Fruit fly (Drosophila melanogaster) whole organism, embryonic: ENCODE results near the gene CG34135.
A peak's percentile ranks its signal among the peaks of the same experiment; 100 is the strongest.

Experiments
- ATbp ChIP-seq: fragments of 200-800 bp; sonication (Bioruptor generic); optimal IDR thresholded peaks from 2 replicates; lab custom pipeline; 2017; ENCODE audit warnings: missing biosample characterization, mild to moderate bottlenecking, missing genetic modification characterization, missing genetic modification reagents
- BEAF-32 ChIP-seq: fragments of 200-800 bp; sonication (Bioruptor generic); optimal IDR thresholded peaks from 3 replicates; lab custom pipeline; 2017; ENCODE audit warnings: missing biosample characterization, missing genetic modification characterization, mild to moderate bottlenecking, moderate library complexity, missing genetic modification reagents
- CG11093 ChIP-seq: fragments of 200-800 bp; sonication (Bioruptor generic); IDR thresholded peaks from 3 replicates; pipeline ENCODE4 v1.3.6; 2022; ENCODE audit warnings: missing biosample characterization, missing genetic modification characterization
- CG1233 ChIP-seq: fragments of 200-800 bp; sonication (Bioruptor generic); optimal IDR thresholded peaks from 4 replicates; lab custom pipeline; 2018; ENCODE audit warnings: missing biosample characterization, mild to moderate bottlenecking, missing genetic modification characterization
- CG13296 ChIP-seq: fragments of 200-800 bp; sonication (Bioruptor generic); optimal IDR thresholded peaks from 3 replicates; lab custom pipeline; 2018; ENCODE audit warnings: missing biosample characterization, mild to moderate bottlenecking, missing genetic modification characterization
- CG14965 ChIP-seq: fragments of 200-800 bp; sonication (Bioruptor generic); optimal IDR thresholded peaks from 2 replicates; lab custom pipeline; 2016; ENCODE audit warnings: missing biosample characterization, missing genetic modification characterization, borderline replicate concordance
- CG17361 ChIP-seq: fragments of 200-800 bp; sonication (Bioruptor generic); IDR thresholded peaks from 3 replicates; pipeline ENCODE4 v1.3.6; 2022; ENCODE audit warnings: missing biosample characterization, missing genetic modification characterization
- CG17829 ChIP-seq: fragments of 200-800 bp; optimal IDR thresholded peaks from 2 replicates; lab custom pipeline; 2019; ENCODE audit warnings: missing biosample characterization, mild to moderate bottlenecking, missing genetic modification characterization, moderate library complexity
- CG3065 ChIP-seq: fragments of 200-800 bp; sonication (Bioruptor generic); optimal IDR thresholded peaks from 2 replicates; lab custom pipeline; 2016; ENCODE audit warnings: missing biosample characterization, missing genetic modification characterization
- CG4360 ChIP-seq: fragments of 200-800 bp; sonication (Bioruptor generic); IDR thresholded peaks from 2 replicates; pipeline ENCODE4 v1.3.6; 2022; ENCODE audit warnings: missing biosample characterization, missing genetic modification characterization
- CG5180 ChIP-seq: fragments of 200-800 bp; sonication (Bioruptor generic); optimal IDR thresholded peaks from 3 replicates; lab custom pipeline; 2017; ENCODE audit warnings: missing biosample characterization, missing genetic modification characterization, mild to moderate bottlenecking, moderate library complexity, missing genetic modification reagents
- CG5245 ChIP-seq: fragments of 200-800 bp; sonication (Bioruptor generic); optimal IDR thresholded peaks from 3 replicates; lab custom pipeline; 2016; ENCODE audit warnings: missing biosample characterization, missing genetic modification characterization
- CG7357 ChIP-seq: fragments of 200-800 bp; sonication (Bioruptor generic); IDR thresholded peaks from 3 replicates; pipeline ENCODE4 v1.3.6; 2022; ENCODE audit warnings: missing biosample characterization, missing genetic modification characterization
- CG9727 ChIP-seq: fragments of 200-800 bp; sonication (Bioruptor generic); optimal IDR thresholded peaks from 3 replicates; lab custom pipeline; 2017; ENCODE audit warnings: missing biosample characterization, mild to moderate bottlenecking, missing genetic modification characterization
- CkIIα-i1 ChIP-seq: fragments of 200-800 bp; sonication (Bioruptor generic); IDR thresholded peaks from 2 replicates; pipeline ENCODE4 v1.3.6; 2022; ENCODE audit warnings: missing biosample characterization, missing genetic modification characterization
- CoRest ChIP-seq: fragments of 200-800 bp; sonication (Bioruptor generic); optimal IDR thresholded peaks from 3 replicates; lab custom pipeline; 2018; ENCODE audit warnings: missing biosample characterization, mild to moderate bottlenecking, missing genetic modification characterization, moderate library complexity
- Doc3 ChIP-seq: fragments of 200-800 bp; sonication (Bioruptor generic); IDR thresholded peaks from 3 replicates; pipeline ENCODE4 v1.3.6; 2022; ENCODE audit warnings: missing biosample characterization, missing genetic modification characterization; ENCODE audit not compliant: partially characterized antibody
- HHEX ChIP-seq: fragments of 200-800 bp; sonication (Bioruptor generic); optimal IDR thresholded peaks from 3 replicates; lab custom pipeline; 2017; ENCODE audit warnings: missing biosample characterization, mild to moderate bottlenecking, missing genetic modification characterization, missing genetic modification reagents
- Hr3 ChIP-seq: fragments of 200-800 bp; sonication (Bioruptor generic); optimal IDR thresholded peaks from 3 replicates; lab custom pipeline; 2016; ENCODE audit warnings: missing biosample characterization, missing genetic modification characterization
- Med ChIP-seq: fragments of 200-800 bp; sonication (Bioruptor generic); peaks from one replicate; lab custom pipeline; 2016; ENCODE audit warnings: missing biosample characterization, missing genetic modification characterization, mild to moderate bottlenecking, inconsistent platforms, moderate library complexity
- Pdp1 ChIP-seq, 2 experiments: fragments of 200-800 bp; sonication (Bioruptor generic); optimal IDR thresholded peaks; 3 replicates each; lab custom pipeline; 2016; ENCODE audit warnings: missing biosample characterization in 2 of 2, missing genetic modification characterization in 2 of 2, mild to moderate bottlenecking in 1 of 2, moderate library complexity in 1 of 2
- Stat92E ChIP-seq, 3 experiments: fragments of >200 bp in 2 of 3; fragments of 200-800 bp in 1 of 3; sonication (Bioruptor generic) in 1 of 3; optimal IDR thresholded peaks; 2 replicates each; lab custom pipeline; 2017 to 2019; ENCODE audit warnings: missing biosample characterization in 3 of 3, missing genetic modification characterization in 3 of 3, mild to moderate bottlenecking in 1 of 3, moderate library complexity in 1 of 3
- Taf1 ChIP-seq: fragments of 200-800 bp; sonication (Bioruptor generic); IDR thresholded peaks from 2 replicates; pipeline ENCODE4 v1.3.6; 2022; ENCODE audit warnings: missing biosample characterization, missing genetic modification characterization
- ash1 ChIP-seq: fragments of 200-800 bp; sonication (Bioruptor generic); optimal IDR thresholded peaks from 2 replicates; lab custom pipeline; 2018; ENCODE audit warnings: missing biosample characterization, mild to moderate bottlenecking, missing genetic modification characterization
- bowl ChIP-seq: fragments of 200-800 bp; sonication (Bioruptor generic); IDR thresholded peaks from 2 replicates; pipeline ENCODE4 v1.3.6; 2022; ENCODE audit warnings: missing biosample characterization, missing genetic modification characterization
- btn ChIP-seq: fragments of 200-800 bp; sonication (Bioruptor generic); optimal IDR thresholded peaks from 2 replicates; lab custom pipeline; 2016; ENCODE audit warnings: missing biosample characterization, missing genetic modification characterization
- cwo ChIP-seq: fragments of 200-800 bp; sonication (Bioruptor generic); optimal IDR thresholded peaks from 3 replicates; lab custom pipeline; 2017; ENCODE audit warnings: missing biosample characterization, missing genetic modification characterization, mild to moderate bottlenecking, moderate library complexity, missing genetic modification reagents
- dysf ChIP-seq: fragments of 200-800 bp; sonication (Bioruptor generic); IDR thresholded peaks from 3 replicates; pipeline ENCODE4 v1.3.6; 2022; ENCODE audit warnings: missing biosample characterization, missing genetic modification characterization
- grau ChIP-seq: fragments of 200-800 bp; optimal IDR thresholded peaks from 3 replicates; lab custom pipeline; 2019; ENCODE audit warnings: missing biosample characterization, mild to moderate bottlenecking, missing genetic modification characterization, moderate library complexity
- jigr1 ChIP-seq: fragments of 200-800 bp; sonication (Bioruptor generic); IDR thresholded peaks from 3 replicates; pipeline ENCODE4 v1.3.6; 2022; ENCODE audit warnings: missing biosample characterization, missing genetic modification characterization
- lab ChIP-seq: fragments of 200-800 bp; sonication (Bioruptor generic); optimal IDR thresholded peaks from 3 replicates; lab custom pipeline; 2017; ENCODE audit warnings: missing biosample characterization, missing genetic modification characterization, mild to moderate bottlenecking, moderate library complexity, missing genetic modification reagents
- lilli ChIP-seq: fragments of 200-800 bp; sonication (Bioruptor generic); optimal IDR thresholded peaks from 3 replicates; lab custom pipeline; 2016; ENCODE audit warnings: missing biosample characterization, missing genetic modification characterization
- onecut ChIP-seq: fragments of 200-800 bp; sonication (Bioruptor generic); IDR thresholded peaks from 2 replicates; pipeline ENCODE4 v1.3.6; 2022; ENCODE audit warnings: missing biosample characterization, missing genetic modification characterization
- org-1 ChIP-seq: fragments of 200-800 bp; sonication (Bioruptor generic); optimal IDR thresholded peaks from 2 replicates; lab custom pipeline; 2017; ENCODE audit warnings: missing biosample characterization, missing genetic modification characterization
- pfk ChIP-seq: fragments of 200-800 bp; sonication (Bioruptor generic); optimal IDR thresholded peaks from 2 replicates; lab custom pipeline; 2018; ENCODE audit warnings: missing biosample characterization, mild to moderate bottlenecking, missing genetic modification characterization, moderate library complexity
- pros ChIP-seq: fragments of 200-800 bp; sonication (Bioruptor generic); optimal IDR thresholded peaks from 3 replicates; lab custom pipeline; 2019; ENCODE audit warnings: missing biosample characterization, mild to moderate bottlenecking, missing genetic modification characterization, moderate library complexity
- ro ChIP-seq: fragments of 200-800 bp; sonication (Bioruptor generic); IDR thresholded peaks from 2 replicates; pipeline ENCODE4 v1.3.6; 2022; ENCODE audit warnings: missing biosample characterization, missing genetic modification characterization
- sens ChIP-seq: fragments of 200-800 bp; sonication (Bioruptor generic); peaks from one replicate; lab custom pipeline; 2016; ENCODE audit warnings: missing biosample characterization, missing genetic modification characterization
- tll ChIP-seq, 2 experiments: fragments of 200-800 bp in 1 of 2; fragments of >200 bp in 1 of 2; sonication (Bioruptor generic) in 1 of 2; optimal IDR thresholded peaks; 2 replicates each; lab custom pipeline; 2017 to 2019; ENCODE audit warnings: missing biosample characterization in 2 of 2, missing genetic modification characterization in 2 of 2, mild to moderate bottlenecking in 1 of 2, moderate library complexity in 1 of 2

The CG34135 gene

dm6 chr3R:8722962-8723548, 44.9 kb downstream of the CG34135 start, which contains the start of gene nom (continued):
- TF ChIP-seq BEAF-32 (peak; percentile 10), pros (GFP tag; lab: Kevin White, UChicago) (no peak), CG5245 (GFP tag; lab: Kevin White, UChicago) (no peak), dysf (no peak), ATbp (GFP tag; lab: Kevin White, UChicago) (no peak), CG3065 (GFP tag; lab: Kevin White, UChicago) (no peak), CG14965 (GFP tag; lab: Kevin White, UChicago) (no peak), btn (GFP tag; lab: Kevin White, UChicago) (no peak)

- TF ChIP-seq bowl (GFP tag; lab: Robert Waterston, UW) = no peak
- no peak for TF ChIP-seq CG1233 (GFP tag; lab: Kevin White, UChicago)
- no peak for TF ChIP-seq CG13296
- no peak for TF ChIP-seq CG14965 (GFP tag; lab: Kevin White, UChicago)
- no peak for TF ChIP-seq tll (GFP tag; optimal IDR thresholded peaks at IDR 0.05; lab: Kevin White, UChicago)
- TF ChIP-seq onecut (GFP tag; lab: Robert Waterston, UW) = no peak
- no peak for TF ChIP-seq HHEX
- no peak for TF ChIP-seq jigr1
- TF ChIP-seq, all 482 proteins: peak for 0
Measured at dm6 chr3R:8721071-8721470, 46.9 kb downstream of the CG34135 start, which contains the start of gene CG8136. CG8136 (plus strand) TSS chr3R:8721371.

dm6 chr3R:8718898-8719297, 49.1 kb downstream of the CG34135 start, which contains the start of gene CG11760:
CG11760 (plus strand) TSS chr3R:8719198.
- no peak for TF ChIP-seq Hr3 (GFP tag; lab: Kevin White, UChicago)
- no peak for TF ChIP-seq lilli (GFP tag; lab: Kevin White, UChicago)
- TF ChIP-seq CG4360 (GFP tag; lab: Robert Waterston, UW) = no peak
- TF ChIP-seq CG5180 (GFP tag; lab: Kevin White, UChicago) = no peak
- no peak for TF ChIP-seq lab (GFP tag; lab: Kevin White, UChicago)
- TF ChIP-seq CoRest (tag; lab: Kevin White, UChicago) = no peak
- TF ChIP-seq Med (GFP tag; lab: Kevin White, UChicago) = peak; percentile 61
- peak; percentile 30 for TF ChIP-seq sens (GFP tag; lab: Kevin White, UChicago)
- TF ChIP-seq CG7357 (GFP tag; lab: Robert Waterston, UW) = no peak
- TF ChIP-seq org-1 (GFP tag; lab: Kevin White, UChicago) = no peak
- 0 out of 3 replicates have a peak, but pooled peaks have one; percentile 16 for TF ChIP-seq Doc3
- TF ChIP-seq ro = no peak
- no peak for TF ChIP-seq CkIIα-i1 (GFP tag; lab: Robert Waterston, UW)
- TF ChIP-seq pfk (GFP tag; lab: Kevin White, UChicago) = no peak
- no peak for TF ChIP-seq cwo

dm6 chr3R:8718356-8718755, 49.6 kb downstream of the CG34135 start, which contains the start of gene Cks85A:
Cks85A (minus strand) TSS chr3R:8718456.
- TF ChIP-seq Pdp1 (GFP tag; optimal IDR thresholded peaks at IDR 0.05; lab: Kevin White, UChicago) (peak in 1 of 2 experiments; percentile 41), ash1 (GFP tag; lab: Kevin White, UChicago) (no peak)

- TF ChIP-seq CG9727 (no peak), grau (peak; percentile 75), Stat92E (GFP tag; optimal IDR thresholded peaks at IDR 0.05; lab: Kevin White, UChicago) (no peak), CG11093 (GFP tag; lab: Robert Waterston, UW) (no peak), CG17829 (tag; lab: Kevin White, UChicago) (no peak), Taf1 (GFP tag; lab: Robert Waterston, UW) (peak; percentile 17; the same call in 1 of the 2 replicates), CG13296 (no peak), CG17361 (GFP tag; lab: Robert Waterston, UW) (no peak)
Measured at dm6 chr3R:8716551-8716879, 51.5 kb downstream of the CG34135 start.
